Fruit fly (Drosophila melanogaster): ENCODE data around the gene CG10948.

The CG10948 gene

DNA sequence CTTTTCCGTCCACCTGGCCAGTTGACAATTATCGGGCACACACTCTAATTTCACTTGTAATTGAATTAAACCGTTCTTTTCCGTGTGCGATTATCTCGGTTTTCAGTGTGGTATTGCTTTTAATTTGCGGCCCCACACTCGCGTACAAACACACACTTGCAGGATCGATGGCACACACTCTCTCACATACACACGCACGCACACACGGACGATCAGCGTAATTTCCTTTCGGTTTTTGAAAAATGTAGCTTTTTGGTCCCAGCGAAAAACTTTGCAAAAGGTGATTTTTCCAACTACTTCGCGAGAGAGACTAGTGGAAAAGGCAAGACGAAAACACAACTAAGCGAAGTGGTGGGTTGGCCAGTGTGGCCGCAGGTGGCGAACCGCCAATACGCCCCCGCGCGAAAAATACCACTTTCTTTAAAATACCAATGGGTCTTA lies 45.2 kb downstream of the CG10948 start, which contains the start of gene Atg1:
Atg1 (minus strand) TSS at position 387 of the 441 bp plus-strand sequence.
- peak; percentile 8 for TF ChIP-seq esn (GFP tag; optimal IDR thresholded peaks at IDR 0.05)
- TF ChIP-seq Sox14 (GFP tag; optimal IDR thresholded peaks at IDR 0.05): peak; percentile 9
- TF ChIP-seq Gug (GFP tag; IDR thresholded peaks at IDR 0.05): no peak
- TF ChIP-seq Sox102F (GFP tag; optimal IDR thresholded peaks at IDR 0.05): no peak
- no peak for TF ChIP-seq fkh (GFP tag; optimal IDR thresholded peaks at IDR 0.05)
- TF ChIP-seq Ets21C (GFP tag; optimal IDR thresholded peaks at IDR 0.05): no peak
- no peak for TF ChIP-seq Hr39 (GFP tag; optimal IDR thresholded peaks at IDR 0.05)
- peak; percentile 33 for TF ChIP-seq vri (GFP tag; optimal IDR thresholded peaks at IDR 0.05)
- TF ChIP-seq CG1621 (tag; optimal IDR thresholded peaks at IDR 0.05): no peak
- TF ChIP-seq CG3032 (tag; optimal IDR thresholded peaks at IDR 0.05): no peak
- no peak for TF ChIP-seq CG8119 (GFP tag; IDR thresholded peaks at IDR 0.05)
- peak; percentile 44 for TF ChIP-seq CG6854 (GFP tag; optimal IDR thresholded peaks at IDR 0.05)
- TF ChIP-seq CG7368 (GFP tag; optimal IDR thresholded peaks at IDR 0.05): no peak
- no peak for TF ChIP-seq acj6 (GFP tag; optimal IDR thresholded peaks at IDR 0.05)
- peak; percentile 49; the same call in 2 of the 3 replicates for TF ChIP-seq CG6163 (GFP tag; IDR thresholded peaks at IDR 0.05)
- TF ChIP-seq Blimp-1 (GFP tag; optimal IDR thresholded peaks at IDR 0.05): no peak
- TF ChIP-seq svp (GFP tag): no peak
- no peak for TF ChIP-seq CG11902 (GFP tag; optimal IDR thresholded peaks at IDR 0.05)
- no peak for TF ChIP-seq topi (GFP tag; optimal IDR thresholded peaks at IDR 0.05)
- peak; percentile 85 for TF ChIP-seq Eip78C (GFP tag)
- no peak for TF ChIP-seq CG4318 (GFP tag; optimal IDR thresholded peaks at IDR 0.05)
- no peak for TF ChIP-seq fd85E (GFP tag; optimal IDR thresholded peaks at IDR 0.05)
- no peak for TF ChIP-seq net (GFP tag; optimal IDR thresholded peaks at IDR 0.05)

dm6 chr3L:12804035-12804729 lies 45.7 kb downstream of the CG10948 start:
- TF ChIP-seq CG6163 (GFP tag; IDR thresholded peaks at IDR 0.05) (peak; percentile 44; the same call in 2 of the 3 replicates), CG8119 (GFP tag; IDR thresholded peaks at IDR 0.05) (peak; percentile 22; the same call in 1 of the 3 replicates), fkh (GFP tag; optimal IDR thresholded peaks at IDR 0.05) (peak; percentile 53), CG15336 (GFP tag; IDR thresholded peaks at IDR 0.05) (peak; percentile 16; the same call in 1 of the 2 replicates), ss (GFP tag; optimal IDR thresholded peaks at IDR 0.05) (peak; percentile 30 to 67), Eip78C (GFP tag) (peak; percentile 37), CG8319 (GFP tag; optimal IDR thresholded peaks at IDR 0.05) (no peak), Met (GFP tag; optimal IDR thresholded peaks at IDR 0.05) (no peak)

- TF ChIP-seq dsx (GFP tag; optimal IDR thresholded peaks at IDR 0.05; ENCODE audit: poor library complexity, severe bottlenecking) (no peak), CG10669 (GFP tag; optimal IDR thresholded peaks at IDR 0.05) (no peak), CG15336 (GFP tag; IDR thresholded peaks at IDR 0.05) (0 out of 2 replicates have a peak, but pooled peaks have one; percentile 22), Hr4 (GFP tag; optimal IDR thresholded peaks at IDR 0.05) (peak; percentile 57), acj6 (GFP tag; optimal IDR thresholded peaks at IDR 0.05) (no peak), CG16779 (tag; optimal IDR thresholded peaks at IDR 0.05) (no peak), CG1621 (tag; optimal IDR thresholded peaks at IDR 0.05) (no peak), Sox102F (GFP tag; optimal IDR thresholded peaks at IDR 0.05) (no peak), Sox14 (GFP tag; optimal IDR thresholded peaks at IDR 0.05) (no peak), Sox15 (GFP tag; optimal IDR thresholded peaks at IDR 0.05) (no peak), CG4318 (GFP tag; optimal IDR thresholded peaks at IDR 0.05) (no peak), CG11762 (GFP tag; optimal IDR thresholded peaks at IDR 0.05; ENCODE audit: insufficient read depth) (no peak), achi (GFP tag; optimal IDR thresholded peaks at IDR 0.05) (no peak), cyc (GFP tag; optimal IDR thresholded peaks at IDR 0.05) (no peak), Hr39 (GFP tag; optimal IDR thresholded peaks at IDR 0.05) (peak; percentile 34), Met (GFP tag; optimal IDR thresholded peaks at IDR 0.05) (peak; percentile 36), lz (GFP tag; optimal IDR thresholded peaks at IDR 0.05) (no peak), Ets21C (GFP tag; optimal IDR thresholded peaks at IDR 0.05) (peak; percentile 24), esn (GFP tag; optimal IDR thresholded peaks at IDR 0.05) (peak; percentile 52), dac (GFP tag; optimal IDR thresholded peaks at IDR 0.05) (no peak), CG6276 (GFP tag; optimal IDR thresholded peaks at IDR 0.05) (no peak), CG8319 (GFP tag; optimal IDR thresholded peaks at IDR 0.05) (no peak), CG31627 (GFP tag; optimal IDR thresholded peaks at IDR 0.05) (peak; percentile 4), CG8632 (GFP tag; optimal IDR thresholded peaks at IDR 0.05) (peak; percentile 35), CG8119 (GFP tag; IDR thresholded peaks at IDR 0.05) (no peak), OdsH (GFP tag; optimal IDR thresholded peaks at IDR 0.05) (no peak), CG6808 (GFP tag; optimal IDR thresholded peaks at IDR 0.05) (no peak), fd59A (GFP tag; optimal IDR thresholded peaks at IDR 0.05) (no peak)
These were observed 46.5 kb downstream of the CG10948 start for dm6 chr3L:12803159-12804034.
